Worm (Caenorhabditis elegans): ENCODE data around the gene lpr-6.

DNA sequence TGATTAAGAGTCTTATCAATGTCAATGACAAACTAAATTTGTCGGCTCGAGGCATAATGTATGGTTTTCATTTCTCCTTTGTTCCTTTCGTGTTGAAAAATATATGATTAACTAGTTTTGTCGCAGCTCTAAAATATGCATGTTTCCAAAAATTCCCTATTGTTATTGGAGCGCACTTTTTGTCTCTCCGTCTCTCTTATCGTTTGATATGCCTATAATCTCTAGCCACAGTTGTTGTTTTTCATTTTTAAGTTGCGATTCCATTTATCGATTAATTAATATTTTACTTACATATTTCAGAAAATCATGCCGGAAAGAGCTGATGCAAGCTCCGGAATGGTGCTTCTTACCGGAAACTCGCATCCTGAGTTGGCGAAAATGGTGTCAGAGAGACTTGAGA, 13.6 kb downstream of the lpr-6 start, which contains the start of gene W04G3.5:
- TF ChIP-seq dve-1 (tag; optimal IDR thresholded peaks at IDR 0.05): no peak
- no peak for TF ChIP-seq ceh-14 (tag; optimal IDR thresholded peaks at IDR 0.05)
- no peak for TF ChIP-seq ceh-9 (tag; optimal IDR thresholded peaks at IDR 0.05)
- no peak for TF ChIP-seq pqm-1 (tag; optimal IDR thresholded peaks at IDR 0.05)
- no peak for TF ChIP-seq dmd-4 (tag; optimal IDR thresholded peaks at IDR 0.05; ENCODE audit: borderline replicate concordance)
- no peak for TF ChIP-seq ahr-1 (tag; optimal IDR thresholded peaks at IDR 0.05)
- no peak for TF ChIP-seq fkh-10 (GFP tag; optimal IDR thresholded peaks at IDR 0.05)
- no peak for TF ChIP-seq nfya-1 (tag; optimal IDR thresholded peaks at IDR 0.05)
- TF ChIP-seq unc-3 (GFP tag; conservative IDR thresholded peaks at IDR 0.05): no peak
- no peak for TF ChIP-seq unc-3 (tag; optimal IDR thresholded peaks at IDR 0.05)
